Fruit fly (Drosophila melanogaster) whole organism, embryonic: ENCODE results near the gene CG42324.
A peak's percentile ranks its signal among the peaks of the same experiment; 100 is the strongest.

Experiments
- Abd-B ChIP-seq: fragments of 200-800 bp; sonication (Bioruptor generic); optimal IDR thresholded peaks from 2 replicates; lab custom pipeline; 2018; ENCODE audit warnings: missing biosample characterization, mild to moderate bottlenecking, missing genetic modification characterization, moderate library complexity
- CG1024 ChIP-seq: fragments of 200-800 bp; sonication (Bioruptor generic); IDR thresholded peaks from 2 replicates; pipeline ENCODE4 v1.3.6; 2022; ENCODE audit warnings: missing biosample characterization, missing genetic modification characterization
- CG11247 ChIP-seq: fragments of 200-800 bp; sonication (Bioruptor generic); IDR thresholded peaks from 2 replicates; pipeline ENCODE4 v1.3.6; 2022; ENCODE audit warnings: missing biosample characterization, missing genetic modification characterization
- CG11398 ChIP-seq: fragments of 200-800 bp; sonication (Bioruptor generic); optimal IDR thresholded peaks from 2 replicates; lab custom pipeline; 2016; ENCODE audit warnings: missing biosample characterization, missing genetic modification characterization
- CG11695 ChIP-seq: fragments of 200-800 bp; sonication (Bioruptor generic); IDR thresholded peaks from 3 replicates; pipeline ENCODE4 v1.3.6; 2022; ENCODE audit warnings: missing biosample characterization, missing genetic modification characterization
- CG11723 ChIP-seq: fragments of 200-800 bp; sonication (Bioruptor generic); optimal IDR thresholded peaks from 2 replicates; lab custom pipeline; 2017; ENCODE audit warnings: missing biosample characterization, mild to moderate bottlenecking, missing genetic modification characterization
- CG15269 ChIP-seq: fragments of 200-800 bp; sonication (Bioruptor generic); optimal IDR thresholded peaks from 2 replicates; lab custom pipeline; 2018; ENCODE audit warnings: missing biosample characterization, mild to moderate bottlenecking, missing genetic modification characterization, moderate library complexity
- CG15479 ChIP-seq: fragments of 200-800 bp; sonication (Bioruptor generic); optimal IDR thresholded peaks from 3 replicates; lab custom pipeline; 2019; ENCODE audit warnings: missing biosample characterization, mild to moderate bottlenecking, missing genetic modification characterization, moderate library complexity
- CG1602 ChIP-seq: fragments of 200-800 bp; sonication (Bioruptor generic); optimal IDR thresholded peaks from 3 replicates; lab custom pipeline; 2016; ENCODE audit warnings: missing biosample characterization, missing genetic modification characterization
- CG1647 ChIP-seq: fragments of 200-800 bp; sonication (Bioruptor generic); optimal IDR thresholded peaks from 3 replicates; lab custom pipeline; 2016; ENCODE audit warnings: missing biosample characterization, missing genetic modification characterization
- CG17361 ChIP-seq: fragments of 200-800 bp; sonication (Bioruptor generic); IDR thresholded peaks from 3 replicates; pipeline ENCODE4 v1.3.6; 2022; ENCODE audit warnings: missing biosample characterization, missing genetic modification characterization
- CG17385 ChIP-seq: fragments of 200-800 bp; sonication (Bioruptor generic); optimal IDR thresholded peaks from 3 replicates; lab custom pipeline; 2018; ENCODE audit warnings: missing biosample characterization, mild to moderate bottlenecking, missing genetic modification characterization
- CG31441 ChIP-seq: fragments of 200-800 bp; sonication (Bioruptor generic); IDR thresholded peaks from 2 replicates; pipeline ENCODE4 v1.3.6; 2022; ENCODE audit warnings: missing biosample characterization, missing genetic modification characterization
- CG32772 ChIP-seq: fragments of 200-800 bp; sonication (Bioruptor generic); IDR thresholded peaks from 2 replicates; pipeline ENCODE4 v1.3.6; 2022; ENCODE audit warnings: missing biosample characterization, missing genetic modification characterization
- CG3281 ChIP-seq: fragments of 200-800 bp; sonication (Bioruptor generic); optimal IDR thresholded peaks from 3 replicates; lab custom pipeline; 2017; ENCODE audit warnings: missing biosample characterization, mild to moderate bottlenecking, missing genetic modification characterization
- CG3407 ChIP-seq: fragments of 200-800 bp; sonication (Bioruptor generic); optimal IDR thresholded peaks from 2 replicates; lab custom pipeline; 2018; ENCODE audit warnings: missing biosample characterization, mild to moderate bottlenecking, missing genetic modification characterization
- CG34376 ChIP-seq: fragments of 200-800 bp; sonication (Bioruptor generic); optimal IDR thresholded peaks from 2 replicates; lab custom pipeline; 2018; ENCODE audit warnings: missing biosample characterization, mild to moderate bottlenecking, missing genetic modification characterization
- CG4424 ChIP-seq: fragments of 200-800 bp; sonication (Bioruptor generic); optimal IDR thresholded peaks from 3 replicates; lab custom pipeline; 2016; ENCODE audit warnings: missing biosample characterization, missing genetic modification characterization
- CG5953 ChIP-seq: fragments of 200-800 bp; sonication (Bioruptor generic); IDR thresholded peaks from 2 replicates; pipeline ENCODE4 v1.3.6; 2022; ENCODE audit warnings: missing biosample characterization, missing genetic modification characterization
- CG6854 ChIP-seq: fragments of 200-800 bp; sonication (Bioruptor generic); optimal IDR thresholded peaks from 3 replicates; lab custom pipeline; 2017; ENCODE audit warnings: missing biosample characterization, mild to moderate bottlenecking, missing genetic modification characterization
- CG8281 ChIP-seq: fragments of 200-800 bp; sonication (Bioruptor generic); optimal IDR thresholded peaks from 2 replicates; lab custom pipeline; 2018; ENCODE audit warnings: missing biosample characterization, mild to moderate bottlenecking, missing genetic modification characterization, moderate library complexity
- CG8765 ChIP-seq: fragments of 200-800 bp; sonication (Bioruptor generic); IDR thresholded peaks from 2 replicates; pipeline ENCODE4 v1.3.6; 2022; ENCODE audit warnings: missing biosample characterization, missing genetic modification characterization
- D19B ChIP-seq: fragments of 200-800 bp; sonication (Bioruptor generic); optimal IDR thresholded peaks from 2 replicates; lab custom pipeline; 2017; ENCODE audit warnings: missing biosample characterization, mild to moderate bottlenecking, missing genetic modification characterization
- E2f1 ChIP-seq: fragments of 200-800 bp; sonication (Bioruptor generic); IDR thresholded peaks from 2 replicates; pipeline ENCODE4 v1.3.6; 2022; ENCODE audit warnings: missing biosample characterization, missing genetic modification characterization
- Ets65A ChIP-seq: fragments of 200-800 bp; sonication (Bioruptor generic); peaks from one replicate; lab custom pipeline; 2016; ENCODE audit warnings: missing biosample characterization, missing genetic modification characterization
- Gug ChIP-seq: fragments of 200-800 bp; sonication (Bioruptor generic); IDR thresholded peaks from 4 replicates; pipeline ENCODE4 v1.3.6; 2022; ENCODE audit warnings: missing biosample characterization, missing genetic modification characterization
- Jarid2 ChIP-seq: fragments of 200-800 bp; sonication (Bioruptor generic); optimal IDR thresholded peaks from 3 replicates; lab custom pipeline; 2017; ENCODE audit warnings: mild to moderate bottlenecking, missing biosample characterization, missing genetic modification reagents, missing genetic modification characterization
- Kr ChIP-seq: fragments of 200-800 bp; sonication (Bioruptor generic); optimal IDR thresholded peaks from 2 replicates; lab custom pipeline; 2017; ENCODE audit warnings: missing biosample characterization, mild to moderate bottlenecking, missing genetic modification characterization
- Meics ChIP-seq: fragments of 200-800 bp; sonication (Bioruptor generic); optimal IDR thresholded peaks from 2 replicates; lab custom pipeline; 2017; ENCODE audit warnings: missing biosample characterization, mild to moderate bottlenecking, missing genetic modification characterization
- Nf-YA ChIP-seq: fragments of 200-800 bp; sonication (Bioruptor generic); IDR thresholded peaks from 2 replicates; pipeline ENCODE4 v1.3.6; 2022; ENCODE audit warnings: missing biosample characterization, missing genetic modification characterization
- Sox100B ChIP-seq: fragments of 200-800 bp; sonication (Bioruptor generic); optimal IDR thresholded peaks from 3 replicates; lab custom pipeline; 2018; ENCODE audit warnings: missing biosample characterization, mild to moderate bottlenecking, missing genetic modification characterization
- Tbp ChIP-seq: fragments of >200 bp; optimal IDR thresholded peaks from 2 replicates; lab custom pipeline; 2018; ENCODE audit warnings: missing biosample characterization, missing genetic modification characterization
- YL-1 ChIP-seq: fragments of 200-800 bp; sonication (Bioruptor generic); optimal IDR thresholded peaks from 3 replicates; lab custom pipeline; 2017; ENCODE audit warnings: missing biosample characterization, mild to moderate bottlenecking, missing genetic modification characterization
- az2 ChIP-seq: fragments of 200-800 bp; sonication (Bioruptor generic); optimal IDR thresholded peaks from 3 replicates; lab custom pipeline; 2016; ENCODE audit warnings: missing biosample characterization, missing genetic modification characterization
- bab2 ChIP-seq: fragments of 200-800 bp; sonication (Bioruptor generic); optimal IDR thresholded peaks from 2 replicates; lab custom pipeline; 2016; ENCODE audit warnings: missing biosample characterization, missing genetic modification characterization
- btn ChIP-seq: fragments of 200-800 bp; sonication (Bioruptor generic); optimal IDR thresholded peaks from 2 replicates; lab custom pipeline; 2016; ENCODE audit warnings: missing biosample characterization, missing genetic modification characterization
- cato ChIP-seq: fragments of 200-800 bp; sonication (Bioruptor generic); optimal IDR thresholded peaks from 2 replicates; lab custom pipeline; 2016; ENCODE audit warnings: missing biosample characterization, missing genetic modification characterization, borderline replicate concordance
- chif ChIP-seq, 2 experiments: fragments of 200-800 bp; sonication (Bioruptor generic); optimal IDR thresholded peaks; 3 replicates each; lab custom pipeline; 2016; ENCODE audit warnings: missing biosample characterization in 2 of 2, missing genetic modification characterization in 2 of 2
- da ChIP-seq: fragments of 200-800 bp; sonication (Bioruptor generic); optimal IDR thresholded peaks from 2 replicates; lab custom pipeline; 2016; ENCODE audit warnings: missing biosample characterization, missing genetic modification characterization
- danr ChIP-seq: fragments of 200-800 bp; sonication (Bioruptor generic); IDR thresholded peaks from 2 replicates; pipeline ENCODE4 v1.3.6; 2022; ENCODE audit warnings: missing biosample characterization, missing genetic modification characterization
- fd96Cb ChIP-seq: fragments of 200-800 bp; sonication (Bioruptor generic); optimal IDR thresholded peaks from 2 replicates; lab custom pipeline; 2018; ENCODE audit warnings: missing biosample characterization, mild to moderate bottlenecking, missing genetic modification characterization, moderate library complexity
- fru ChIP-seq: fragments of >200 bp; optimal IDR thresholded peaks from 2 replicates; lab custom pipeline; 2017
- h ChIP-seq: fragments of >200 bp; optimal IDR thresholded peaks from 2 replicates; lab custom pipeline; 2017
- nerfin-1 ChIP-seq: fragments of 200-800 bp; sonication (Bioruptor generic); optimal IDR thresholded peaks from 3 replicates; lab custom pipeline; 2019; ENCODE audit warnings: missing biosample characterization, mild to moderate bottlenecking, missing genetic modification characterization, moderate library complexity
- nom ChIP-seq: fragments of 200-800 bp; sonication (Bioruptor generic); optimal IDR thresholded peaks from 2 replicates; lab custom pipeline; 2017; ENCODE audit warnings: missing biosample characterization, missing genetic modification characterization, mild to moderate bottlenecking, moderate library complexity, missing genetic modification reagents
- org-1 ChIP-seq: fragments of 200-800 bp; sonication (Bioruptor generic); optimal IDR thresholded peaks from 2 replicates; lab custom pipeline; 2017; ENCODE audit warnings: missing biosample characterization, missing genetic modification characterization
- peb ChIP-seq: fragments of 200-800 bp; sonication (Bioruptor generic); IDR thresholded peaks from 2 replicates; pipeline ENCODE4 v1.3.6; 2022; ENCODE audit warnings: missing biosample characterization, missing genetic modification characterization
- pnt ChIP-seq: fragments of 200-800 bp; sonication (Bioruptor generic); optimal IDR thresholded peaks from 3 replicates; lab custom pipeline; 2016; ENCODE audit warnings: missing biosample characterization, missing genetic modification characterization
- slou ChIP-seq: fragments of 200-800 bp; sonication (Bioruptor generic); optimal IDR thresholded peaks from 3 replicates; lab custom pipeline; 2016; ENCODE audit warnings: missing biosample characterization, missing genetic modification characterization
- sna ChIP-seq: fragments of 200-800 bp; sonication (Bioruptor generic); IDR thresholded peaks from 2 replicates; pipeline ENCODE4 v1.3.6; 2022; ENCODE audit warnings: missing biosample characterization, missing genetic modification characterization; ENCODE audit not compliant: partially characterized antibody
- sug ChIP-seq: fragments of 200-800 bp; optimal IDR thresholded peaks from 2 replicates; lab custom pipeline; 2019; ENCODE audit warnings: missing biosample characterization, mild to moderate bottlenecking, missing genetic modification characterization, moderate library complexity

The CG42324 gene

dm6 chr3L:3518512-3519492 is 46.6 kb downstream of the CG42324 start (continued):
- TF ChIP-seq CG6854 (GFP tag; lab: Kevin White, UChicago): no peak
- no peak for TF ChIP-seq pnt (GFP tag; lab: Kevin White, UChicago)
- TF ChIP-seq CG1647: no peak
- TF ChIP-seq fru (lab: Kevin White, UChicago): no peak
- peak; percentile 36 for TF ChIP-seq CG11723 (GFP tag; lab: Kevin White, UChicago)
- TF ChIP-seq az2: no peak
- TF ChIP-seq CG4424 (GFP tag; lab: Kevin White, UChicago): no peak
- peak; percentile 34 for TF ChIP-seq Sox100B (GFP tag; lab: Kevin White, UChicago)
- TF ChIP-seq Ets65A: peak; percentile 17
- peak; percentile 18 for TF ChIP-seq YL-1
- peak; percentile 10 for TF ChIP-seq Jarid2
- TF ChIP-seq D19B: no peak
- TF ChIP-seq CG32772 (GFP tag; lab: Robert Waterston, UW): no peak
- TF ChIP-seq CG17385 (GFP tag; lab: Kevin White, UChicago): peak; percentile 40
- no peak for TF ChIP-seq CG34376 (GFP tag; lab: Kevin White, UChicago)
- no peak for TF ChIP-seq CG1602
- no peak for TF ChIP-seq CG5953 (GFP tag; lab: Robert Waterston, UW)
- TF ChIP-seq da (GFP tag; lab: Kevin White, UChicago): no peak
- TF ChIP-seq sug: no peak
- peak; percentile 12 for TF ChIP-seq CG15269 (tag; lab: Kevin White, UChicago)
- TF ChIP-seq Nf-YA (GFP tag; lab: Robert Waterston, UW): no peak
- no peak for TF ChIP-seq CG11247 (GFP tag; lab: Robert Waterston, UW)
- TF ChIP-seq CG11695: no peak
- TF ChIP-seq btn (GFP tag; lab: Kevin White, UChicago): no peak
- no peak for TF ChIP-seq chif (GFP tag; optimal IDR thresholded peaks at IDR 0.05; lab: Kevin White, UChicago)
- TF ChIP-seq CG15479 (GFP tag; lab: Kevin White, UChicago): peak; percentile 59
- TF ChIP-seq Meics: peak; percentile 31
- TF ChIP-seq CG31441 (GFP tag; lab: Robert Waterston, UW): peak; percentile 13; the same call in 1 of the 2 replicates
- TF ChIP-seq slou (GFP tag; lab: Kevin White, UChicago): no peak
- TF ChIP-seq E2f1 (GFP tag; lab: Robert Waterston, UW): no peak
- TF ChIP-seq Kr: peak; percentile 62
- no peak for TF ChIP-seq peb (GFP tag; lab: Robert Waterston, UW)
- no peak for TF ChIP-seq CG8281 (tag; lab: Kevin White, UChicago)
- TF ChIP-seq CG3281 (GFP tag; lab: Kevin White, UChicago): peak; percentile 56
- no peak for TF ChIP-seq CG3407
- peak; percentile 26 for TF ChIP-seq org-1 (GFP tag; lab: Kevin White, UChicago)
- TF ChIP-seq CG1024: no peak
- no peak for TF ChIP-seq cato (GFP tag; lab: Kevin White, UChicago)
- no peak for TF ChIP-seq Gug (GFP tag; lab: Robert Waterston, UW)
- peak; percentile 18 for TF ChIP-seq bab2 (GFP tag; lab: Kevin White, UChicago)
- no peak for TF ChIP-seq fd96Cb (tag; lab: Kevin White, UChicago)
- TF ChIP-seq sna (GFP tag; lab: Robert Waterston, UW): no peak
- TF ChIP-seq CG17361: no peak
- TF ChIP-seq Tbp: no peak
- no peak for TF ChIP-seq CG11398 (GFP tag; lab: Kevin White, UChicago)
- TF ChIP-seq danr (GFP tag; lab: Robert Waterston, UW): no peak
- no peak for TF ChIP-seq CG8765 (GFP tag; lab: Robert Waterston, UW)
- no peak for TF ChIP-seq h (lab: Kevin White, UChicago)
- TF ChIP-seq Abd-B (GFP tag; lab: Kevin White, UChicago): no peak
- TF ChIP-seq nom (GFP tag; lab: Kevin White, UChicago): peak; percentile 53
- TF ChIP-seq nerfin-1 (tag; lab: Kevin White, UChicago): peak; percentile 26
